Fruit fly (Drosophila melanogaster): ENCODE results near the gene CG1077.

DNA sequence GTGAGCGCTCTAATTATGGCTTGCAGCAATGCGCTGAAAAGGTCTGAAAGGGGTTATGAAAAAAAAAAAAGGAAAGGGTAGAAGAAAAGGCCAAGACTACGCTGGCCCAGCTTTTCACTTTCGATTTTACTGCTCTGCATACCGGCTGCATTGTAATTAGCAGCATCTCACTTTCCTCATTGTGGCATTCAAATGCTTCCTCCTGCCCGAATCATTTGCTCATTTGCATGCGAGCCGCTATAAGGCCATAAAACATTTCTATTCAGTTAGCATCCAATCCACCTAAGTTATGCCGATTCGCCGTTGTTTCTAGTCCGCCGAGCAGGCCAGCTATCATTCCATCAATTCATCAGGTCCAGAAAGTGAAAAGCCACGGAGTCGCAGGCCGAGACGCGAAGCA lies 13.7 kb upstream of the CG1077 start:
- TF ChIP-seq psq (optimal IDR thresholded peaks at IDR 0.05) (no peak), Myc (optimal IDR thresholded peaks at IDR 0.05) (no peak), ttk (optimal IDR thresholded peaks at IDR 0.05) (no peak), insv (optimal IDR thresholded peaks at IDR 0.05) (no peak), Sin3A (optimal IDR thresholded peaks at IDR 0.05) (no peak), h (optimal IDR thresholded peaks at IDR 0.05) (no peak)

Measured in Kc167 (cell line).